Fruit fly (Drosophila melanogaster): ENCODE results near the gene CG46460.

- no peak for TF ChIP-seq pan (optimal IDR thresholded peaks at IDR 0.05)
- no peak for TF ChIP-seq Dll (optimal IDR thresholded peaks at IDR 0.05)
- no peak for TF ChIP-seq EcR (GFP tag; optimal IDR thresholded peaks at IDR 0.05)
- no peak for TF ChIP-seq psq (optimal IDR thresholded peaks at IDR 0.05)
- no peak for TF ChIP-seq CG8478 (optimal IDR thresholded peaks at IDR 0.05)
- TF ChIP-seq usp (GFP tag; optimal IDR thresholded peaks at IDR 0.05), result no peak
Measured at dm6 chr3L:4225647-4226470, 1.2 kb downstream of the CG46460 start.
